Fruit fly (Drosophila melanogaster): ENCODE data around the gene PpD3.

- no peak for TF ChIP-seq CTCF (optimal IDR thresholded peaks at IDR 0.05)
- TF ChIP-seq CG8478 (optimal IDR thresholded peaks at IDR 0.05): no peak
These were observed 45.1 kb upstream of the PpD3 start for dm6 chr3R:9702567-9702966.

All from S2 (cell line).